Fruit fly (Drosophila melanogaster): ENCODE data around the gene CG11699.

DNA sequence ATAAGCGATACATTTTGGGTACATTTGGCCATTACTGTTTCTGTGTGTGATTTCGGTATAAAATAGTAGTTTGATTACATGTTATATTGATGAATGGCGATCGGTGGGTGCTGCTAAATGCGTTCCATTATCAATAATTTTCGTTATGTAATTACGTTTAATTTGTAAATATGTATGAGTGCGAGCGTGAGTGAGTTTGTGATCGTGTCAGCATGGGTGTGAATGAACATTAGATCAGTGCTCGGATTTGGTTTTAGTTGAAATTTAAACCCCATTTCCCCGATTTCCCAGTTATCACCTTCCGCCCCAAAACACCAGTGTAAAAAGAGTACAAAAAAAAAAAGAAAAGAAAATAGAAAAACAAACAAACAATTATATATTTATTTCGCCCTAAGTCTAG lies 49.2 kb downstream of the CG11699 start:
- TF ChIP-seq insv (optimal IDR thresholded peaks at IDR 0.05) (no peak), Myc (optimal IDR thresholded peaks at IDR 0.05) (no peak)
